Fruit fly (Drosophila melanogaster): Measurements from ENCODE around the gene CG6638.

The CG6638 gene

DNA sequence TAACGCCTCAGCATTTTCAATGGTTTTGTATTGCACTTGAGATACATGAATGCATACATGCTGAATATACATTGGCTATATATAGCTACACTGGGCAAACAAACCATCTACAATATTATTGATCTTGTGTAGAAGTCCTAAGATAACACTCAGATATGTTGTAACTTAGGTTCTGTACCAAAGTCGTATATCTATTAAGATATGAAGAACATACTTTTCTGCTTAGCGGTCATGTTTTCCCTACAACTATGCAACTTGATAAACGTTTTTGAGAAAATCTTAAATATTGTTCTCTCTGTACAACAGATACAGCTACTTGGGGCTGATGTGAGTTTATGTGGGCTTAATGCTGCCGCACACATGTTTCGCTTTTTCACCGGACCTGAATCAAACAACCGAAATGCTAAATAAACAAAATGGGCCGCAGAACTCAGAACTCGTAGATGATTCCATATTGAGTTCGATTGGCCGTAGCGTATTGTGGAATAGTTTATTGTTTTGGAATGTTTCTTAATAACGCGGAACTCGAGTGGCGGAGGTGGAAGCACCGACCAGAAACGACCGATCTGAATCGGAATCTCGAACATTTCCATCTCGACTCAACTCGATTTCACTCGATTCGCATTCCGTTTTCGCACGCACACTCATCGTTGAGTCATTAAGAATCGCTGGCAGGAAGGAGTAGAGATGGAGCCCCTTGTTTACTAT is 26.5 kb downstream of the CG6638 start (continued):
- TF ChIP-seq tap (tag; optimal IDR thresholded peaks at IDR 0.05) (peak; percentile 61), salm (tag; optimal IDR thresholded peaks at IDR 0.05) (peak; percentile 18), CG4424 (GFP tag; optimal IDR thresholded peaks at IDR 0.05) (peak; percentile 50), ap (GFP tag; IDR thresholded peaks at IDR 0.05) (0 out of 2 replicates have a peak, but pooled peaks have one; percentile 28), grau (tag; optimal IDR thresholded peaks at IDR 0.05) (peak; percentile 59), HmgD (GFP tag; optimal IDR thresholded peaks at IDR 0.05) (no peak), CG4404 (GFP tag; IDR thresholded peaks at IDR 0.05) (no peak), ken (GFP tag; IDR thresholded peaks at IDR 0.05) (no peak), CG18619 (GFP tag; optimal IDR thresholded peaks at IDR 0.05) (peak; percentile 24), wdn (GFP tag; IDR thresholded peaks at IDR 0.05) (no peak), odd (GFP tag; optimal IDR thresholded peaks at IDR 0.05) (no peak), p53 (GFP tag; optimal IDR thresholded peaks at IDR 0.05) (no peak), Jarid2 (GFP tag; optimal IDR thresholded peaks at IDR 0.05) (peak; percentile 0), Dip2 (GFP tag; IDR thresholded peaks at IDR 0.05) (no peak), pita (GFP tag; optimal IDR thresholded peaks at IDR 0.05) (no peak), Hmr (GFP tag; optimal IDR thresholded peaks at IDR 0.05) (peak; percentile 41), pan (optimal IDR thresholded peaks at IDR 0.05) (no peak), pan (GFP tag; optimal IDR thresholded peaks at IDR 0.05 in 1 of 2, IDR thresholded peaks at IDR 0.05 in 1 of 2) (peak in 1 of 2 experiments; percentile 38), Fer3 (tag; optimal IDR thresholded peaks at IDR 0.05) (peak; percentile 32), Hr51 (GFP tag; optimal IDR thresholded peaks at IDR 0.05) (peak in 1 of 2 experiments; percentile 56), CG14667 (GFP tag; IDR thresholded peaks at IDR 0.05) (no peak), CG7963 (GFP tag; IDR thresholded peaks at IDR 0.05; ENCODE audit: partially characterized antibody) (no peak), cwo (GFP tag; optimal IDR thresholded peaks at IDR 0.05) (no peak), CG12155 (GFP tag; optimal IDR thresholded peaks at IDR 0.05) (no peak), CG43689 (GFP tag; IDR thresholded peaks at IDR 0.05) (no peak), CG13123 (GFP tag; optimal IDR thresholded peaks at IDR 0.05) (no peak), nerfin-1 (tag; optimal IDR thresholded peaks at IDR 0.05) (peak; percentile 31), Ada2b (GFP tag; IDR thresholded peaks at IDR 0.05) (no peak), dati (GFP tag; IDR thresholded peaks at IDR 0.05) (no peak), Stat92E (GFP tag; optimal IDR thresholded peaks at IDR 0.05) (no peak), Ravus (GFP tag; IDR thresholded peaks at IDR 0.05) (no peak), CG17912 (GFP tag; optimal IDR thresholded peaks at IDR 0.05) (no peak), GATAe (GFP tag; conservative IDR thresholded peaks at IDR 0.05) (no peak), CG17186 (GFP tag; optimal IDR thresholded peaks at IDR 0.05) (no peak), org-1 (GFP tag; optimal IDR thresholded peaks at IDR 0.05) (peak; percentile 50), CG34376 (GFP tag; optimal IDR thresholded peaks at IDR 0.05) (no peak), CG11560 (tag; IDR thresholded peaks at IDR 0.05) (no peak), ase (GFP tag; IDR thresholded peaks at IDR 0.05) (0 out of 3 replicates have a peak, but pooled peaks have one; percentile 43), amos (GFP tag; IDR thresholded peaks at IDR 0.05; ENCODE audit: partially characterized antibody) (no peak), CG10366 (GFP tag; IDR thresholded peaks at IDR 0.05) (no peak; the same call in 1 of the 2 replicates), hb (GFP tag; IDR thresholded peaks at IDR 0.05; ENCODE audit: partially characterized antibody) (no peak), CG2875 (GFP tag; optimal IDR thresholded peaks at IDR 0.05) (peak; percentile 57), al (GFP tag; IDR thresholded peaks at IDR 0.05) (0 out of 2 replicates have a peak, but pooled peaks have one; percentile 13), NfI (GFP tag; optimal IDR thresholded peaks at IDR 0.05) (peak; percentile 18), Optix (GFP tag; IDR thresholded peaks at IDR 0.05) (no peak), Asciz (GFP tag; optimal IDR thresholded peaks at IDR 0.05) (peak; percentile 48), CG1529 (GFP tag; optimal IDR thresholded peaks at IDR 0.05) (peak; percentile 60), dmrt11E (tag; optimal IDR thresholded peaks at IDR 0.05) (peak; percentile 62), eve (GFP tag; optimal IDR thresholded peaks at IDR 0.05) (peak in 1 of 2 experiments; percentile 83)
